Worm (Caenorhabditis elegans) whole organism, L4 larva: ENCODE data around the gene bicd-1.

Experiments used
- F10B5.3 ChIP-seq: sonication (generic microtip); optimal IDR thresholded peaks from 2 replicates; lab custom pipeline; 2016; ENCODE audit warnings: mild to moderate bottlenecking, missing genetic modification characterization, missing compliant biosample characterization
- F44E2.7 ChIP-seq: fragments of 200-800 bp; sonication (Bioruptor generic); IDR thresholded peaks from 2 replicates; pipeline ENCODE4 v2.1.2; 2022; ENCODE audit warnings: missing genetic modification characterization, missing compliant biosample characterization
- T26A8.4 ChIP-seq: fragments of 200-800 bp; sonication (Bioruptor generic); IDR thresholded peaks from 2 replicates; pipeline ENCODE4 v1.3.6; 2022; ENCODE audit warnings: missing genetic modification characterization, missing compliant biosample characterization
- Y48G9A.11 ChIP-seq: fragments of 200-800 bp; sonication (Bioruptor generic); IDR thresholded peaks from 2 replicates; pipeline ENCODE4 v1.3.6; 2022; ENCODE audit warnings: missing genetic modification reagents, missing genetic modification characterization, missing compliant biosample characterization
- Y5F2A.4 ChIP-seq: fragments of 200-800 bp; sonication (Bioruptor generic); optimal IDR thresholded peaks from 2 replicates; lab custom pipeline; 2018; ENCODE audit warnings: mild to moderate bottlenecking, missing genetic modification characterization, missing compliant biosample characterization
- ZK337.2 ChIP-seq: fragments of 200-800 bp; sonication (Bioruptor generic); IDR thresholded peaks from 2 replicates; pipeline ENCODE4 v1.3.6; 2022; ENCODE audit warnings: missing genetic modification reagents, missing genetic modification characterization, missing compliant biosample characterization
- aha-1 ChIP-seq: fragments of 150-350 bp; peaks from one replicate; lab custom pipeline; 2014; ENCODE audit warnings: missing biosample characterization, missing genetic modification characterization
- aly-2 ChIP-seq: sonication (generic microtip); optimal IDR thresholded peaks from 2 replicates; lab custom pipeline; 2018; ENCODE audit warnings: missing biosample characterization, missing genetic modification characterization
- ceh-20 ChIP-seq: fragments of 200-800 bp; sonication (Bioruptor generic); IDR thresholded peaks from 2 replicates; pipeline ENCODE4 v1.3.6; 2022; ENCODE audit warnings: missing genetic modification reagents, missing genetic modification characterization, missing compliant biosample characterization
- ceh-44 ChIP-seq: fragments of 200-800 bp; sonication (Bioruptor generic); IDR thresholded peaks from 2 replicates; pipeline ENCODE4 v1.3.6; 2022; ENCODE audit warnings: missing genetic modification reagents, missing genetic modification characterization, missing compliant biosample characterization
- ceh-82 ChIP-seq: sonication (generic microtip); optimal IDR thresholded peaks from 2 replicates; lab custom pipeline; 2017; ENCODE audit warnings: missing biosample characterization, missing genetic modification characterization
- ces-1 ChIP-seq: fragments of 150-350 bp; sonication (generic microtip); optimal IDR thresholded peaks from 4 replicates; lab custom pipeline; 2014; ENCODE audit warnings: missing biosample characterization, missing genetic modification reagents, missing genetic modification characterization
- cey-2 ChIP-seq: sonication (generic microtip); optimal IDR thresholded peaks from 3 replicates; lab custom pipeline; 2017; ENCODE audit warnings: missing genetic modification characterization, mild to moderate bottlenecking, missing compliant biosample characterization, antibody characterized with exemption, borderline replicate concordance; ENCODE audit not compliant: insufficient read depth
- ctbp-1 ChIP-seq: fragments of 200-800 bp; sonication (Bioruptor generic); IDR thresholded peaks from 2 replicates; pipeline ENCODE4 v1.3.6; 2022; ENCODE audit warnings: missing genetic modification reagents, missing genetic modification characterization, missing compliant biosample characterization
- daf-12 ChIP-seq: fragments of 150-350 bp; optimal IDR thresholded peaks from 2 replicates; lab custom pipeline; 2014; ENCODE audit warnings: missing biosample characterization, missing genetic modification reagents, missing genetic modification characterization
- daf-16 ChIP-seq, 3 experiments: sonication (generic microtip); optimal IDR thresholded peaks; 2 replicates each; lab custom pipeline; 2016 to 2017; ENCODE audit warnings: missing genetic modification characterization in 3 of 3, missing genetic modification reagents in 3 of 3, mild to moderate bottlenecking in 2 of 3, missing compliant biosample characterization in 2 of 3, missing biosample characterization in 1 of 3, moderate library complexity in 1 of 3
- daf-19 ChIP-seq: fragments of 200-800 bp; sonication (Bioruptor generic); conservative IDR thresholded peaks from 2 replicates; pipeline ENCODE4 v1.3.6; 2022; ENCODE audit warnings: missing genetic modification characterization, missing compliant biosample characterization
- dmd-6 ChIP-seq: fragments of 200-800 bp; sonication (Bioruptor generic); IDR thresholded peaks from 2 replicates; pipeline ENCODE4 v1.3.6; 2022; ENCODE audit warnings: missing genetic modification reagents, missing genetic modification characterization, missing compliant biosample characterization
- dmd-9 ChIP-seq: fragments of 200-800 bp; sonication (Bioruptor generic); IDR thresholded peaks from 2 replicates; pipeline ENCODE4 v1.3.6; 2022; ENCODE audit warnings: missing genetic modification reagents, missing genetic modification characterization, missing compliant biosample characterization
- dpl-1 ChIP-seq: fragments of 150-350 bp; optimal IDR thresholded peaks from 2 replicates; lab custom pipeline; 2014; ENCODE audit warnings: missing biosample characterization, missing genetic modification reagents, missing genetic modification characterization
- dve-1 ChIP-seq: sonication (generic microtip); optimal IDR thresholded peaks from 2 replicates; lab custom pipeline; 2017; ENCODE audit warnings: antibody characterized with exemption, mild to moderate bottlenecking, missing genetic modification characterization, missing compliant biosample characterization; ENCODE audit not compliant: insufficient read depth
- gei-8 ChIP-seq: fragments of 200-800 bp; sonication (Bioruptor generic); optimal IDR thresholded peaks from 2 replicates; lab custom pipeline; 2018; ENCODE audit warnings: mild to moderate bottlenecking, missing genetic modification characterization, missing compliant biosample characterization
- hlh-11 ChIP-seq: fragments of 200-800 bp; sonication (Bioruptor generic); optimal IDR thresholded peaks from 2 replicates; lab custom pipeline; 2018; ENCODE audit warnings: mild to moderate bottlenecking, missing genetic modification characterization, missing compliant biosample characterization
- hlh-30 ChIP-seq: sonication (generic microtip); optimal IDR thresholded peaks from 2 replicates; lab custom pipeline; 2017; ENCODE audit warnings: antibody characterized with exemption, mild to moderate bottlenecking, missing genetic modification characterization, missing compliant biosample characterization; ENCODE audit not compliant: insufficient read depth
- hmg-1.1 ChIP-seq: fragments of 200-800 bp; sonication (Bioruptor generic); IDR thresholded peaks from 2 replicates; pipeline ENCODE4 v1.3.6; 2022; ENCODE audit warnings: missing genetic modification reagents, missing genetic modification characterization, missing compliant biosample characterization
- lin-1 ChIP-seq: fragments of 200-800 bp; sonication (Bioruptor generic); IDR thresholded peaks from 2 replicates; pipeline ENCODE4 v1.3.6; 2022; ENCODE audit warnings: missing genetic modification reagents, missing genetic modification characterization, missing compliant biosample characterization
- lin-13 ChIP-seq: fragments of 150-350 bp; optimal IDR thresholded peaks from 2 replicates; lab custom pipeline; 2014; ENCODE audit warnings: missing biosample characterization, missing genetic modification reagents, missing genetic modification characterization
- lin-29 ChIP-seq: fragments of 200-800 bp; sonication (Bioruptor generic); IDR thresholded peaks from 2 replicates; pipeline ENCODE4 v1.3.6; 2022; ENCODE audit warnings: missing genetic modification reagents, missing genetic modification characterization, missing compliant biosample characterization
- lsy-2 ChIP-seq, 2 experiments: fragments of 150-350 bp in 1 of 2; sonication (generic microtip) in 1 of 2; optimal IDR thresholded peaks; 2 replicates each; lab custom pipeline; 2014 to 2017; ENCODE audit warnings: missing biosample characterization in 2 of 2, missing genetic modification characterization in 2 of 2
- madf-9 ChIP-seq: fragments of 200-800 bp; sonication (Bioruptor generic); conservative IDR thresholded peaks from 2 replicates; pipeline ENCODE4 v1.3.6; 2022; ENCODE audit warnings: missing genetic modification reagents, missing genetic modification characterization, missing compliant biosample characterization
- mep-1 ChIP-seq: fragments of 150-350 bp; sonication (generic microtip); optimal IDR thresholded peaks from 3 replicates; lab custom pipeline; 2014; ENCODE audit warnings: missing biosample characterization, missing genetic modification characterization
- mxl-2 ChIP-seq: fragments of 200-800 bp; sonication (Bioruptor generic); conservative IDR thresholded peaks from 2 replicates; pipeline ENCODE4 v1.3.6; 2022; ENCODE audit warnings: missing genetic modification reagents, missing genetic modification characterization, missing compliant biosample characterization
- mxl-3 ChIP-seq: fragments of 200-800 bp; sonication (Bioruptor generic); optimal IDR thresholded peaks from 2 replicates; lab custom pipeline; 2018; ENCODE audit warnings: mild to moderate bottlenecking, missing genetic modification characterization, missing compliant biosample characterization
- nhr-102 ChIP-seq: sonication (generic microtip); optimal IDR thresholded peaks from 2 replicates; lab custom pipeline; 2016; ENCODE audit warnings: mild to moderate bottlenecking, missing genetic modification characterization, moderate library complexity, missing compliant biosample characterization
- nhr-111 ChIP-seq: fragments of 200-800 bp; sonication (Bioruptor generic); optimal IDR thresholded peaks from 2 replicates; lab custom pipeline; 2018; ENCODE audit warnings: mild to moderate bottlenecking, missing genetic modification characterization, missing compliant biosample characterization
- nhr-28 ChIP-seq: fragments of 150-350 bp; optimal IDR thresholded peaks from 2 replicates; lab custom pipeline; 2014; ENCODE audit warnings: missing biosample characterization, missing genetic modification characterization
- nhr-77 ChIP-seq: fragments of 150-350 bp; optimal IDR thresholded peaks from 2 replicates; lab custom pipeline; 2014; ENCODE audit warnings: missing biosample characterization, missing genetic modification characterization
- pha-4 ChIP-seq, 2 experiments: fragments of 150-350 bp in 1 of 2; fragments of 200-800 bp in 1 of 2; sonication (Bioruptor generic) in 1 of 2; IDR thresholded peaks in 1 of 2; optimal IDR thresholded peaks in 1 of 2; 2 replicates each; pipeline versions ENCODE4 v1.3.6 to Lab custom; 2014 to 2022; ENCODE audit warnings: missing genetic modification characterization in 2 of 2, missing genetic modification reagents in 2 of 2, missing biosample characterization in 1 of 2, missing compliant biosample characterization in 1 of 2
- php-3 ChIP-seq: fragments of 200-800 bp; sonication (Bioruptor generic); IDR thresholded peaks from 2 replicates; pipeline ENCODE4 v1.3.6; 2022; ENCODE audit warnings: missing genetic modification reagents, missing genetic modification characterization, missing compliant biosample characterization
- pqm-1 ChIP-seq: sonication (generic microtip); optimal IDR thresholded peaks from 2 replicates; lab custom pipeline; 2017; ENCODE audit warnings: missing biosample characterization, missing genetic modification characterization
- set-16 ChIP-seq: fragments of 200-800 bp; sonication (Bioruptor generic); IDR thresholded peaks from 2 replicates; pipeline ENCODE4 v1.3.6; 2022; ENCODE audit warnings: missing genetic modification reagents, missing genetic modification characterization, missing compliant biosample characterization
- tra-1 ChIP-seq: fragments of 200-800 bp; sonication (Bioruptor generic); IDR thresholded peaks from 2 replicates; pipeline ENCODE4 v1.3.6; 2022; ENCODE audit warnings: missing genetic modification reagents, missing genetic modification characterization, missing compliant biosample characterization
- unc-39 ChIP-seq: sonication (generic microtip); optimal IDR thresholded peaks from 2 replicates; lab custom pipeline; 2017; ENCODE audit warnings: missing biosample characterization, missing genetic modification characterization
- unc-62 ChIP-seq, 3 experiments: fragments of 150-350 bp in 1 of 3; sonication (generic microtip); optimal IDR thresholded peaks in 2 of 3; peaks in 1 of 3; 1 replicate in 1 of 3; 2 replicates in 2 of 3; lab custom pipeline; 2014 to 2017; ENCODE audit warnings: missing biosample characterization in 3 of 3, missing genetic modification characterization in 3 of 3, missing genetic modification reagents in 3 of 3, missing genotype in 1 of 3
- zip-11 ChIP-seq: fragments of 200-800 bp; sonication (Bioruptor generic); IDR thresholded peaks from 2 replicates; pipeline ENCODE4 v1.3.6; 2022; ENCODE audit warnings: missing genetic modification characterization, missing compliant biosample characterization
- ztf-11 ChIP-seq: fragments of 150-350 bp; optimal IDR thresholded peaks from 2 replicates; lab custom pipeline; 2014; ENCODE audit warnings: missing biosample characterization, missing genetic modification characterization

The bicd-1 gene

DNA sequence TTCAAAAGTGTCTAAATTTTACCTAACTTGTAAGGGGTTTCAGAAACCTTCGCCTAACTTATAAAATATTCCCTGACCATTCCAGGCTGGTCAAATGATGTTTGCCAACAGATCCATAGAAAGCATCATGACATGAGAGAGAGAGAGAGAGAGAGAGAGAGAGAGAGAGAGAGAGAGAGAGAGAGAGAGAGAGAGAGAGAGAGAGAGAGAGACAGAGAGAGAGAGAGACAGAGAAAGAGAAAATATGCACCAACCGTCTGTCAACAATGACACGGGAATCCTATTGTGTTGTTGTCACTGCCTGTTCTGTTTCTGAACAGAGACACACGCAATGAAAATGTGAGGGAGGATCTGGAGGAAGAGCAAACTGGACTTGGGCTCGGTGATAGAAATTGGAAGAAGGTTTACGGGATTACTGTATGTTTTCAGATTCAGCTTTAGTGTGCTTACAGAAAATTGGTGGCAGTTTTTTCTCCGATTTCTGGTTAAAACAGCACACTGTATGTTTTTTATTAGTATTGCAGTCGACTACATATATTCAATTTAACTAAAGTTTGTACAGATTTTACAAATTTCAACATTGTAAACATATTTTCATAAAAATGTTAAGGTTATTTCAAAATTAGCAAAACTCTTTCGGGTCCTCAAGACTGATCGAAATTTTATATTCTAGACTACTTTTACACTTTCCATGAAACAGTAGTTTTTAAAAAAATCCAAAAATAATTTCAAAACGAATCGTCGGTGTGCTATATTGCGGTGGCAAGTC is 4.0 kb upstream of the bicd-1 start:
- TF ChIP-seq ceh-44 (GFP tag; lab: Robert Waterston, UW) (no peak), dve-1 (peak; percentile 85), lin-29 (GFP tag; lab: Robert Waterston, UW) (no peak), ZK337.2 (GFP tag; lab: Robert Waterston, UW) (no peak), nhr-111 (GFP tag; lab: Kevin White, UChicago) (no peak), nhr-28 (peak; percentile 34), F10B5.3 (tag; lab: Kevin White, UChicago) (no peak), lin-13 (GFP tag; lab: Kevin White, UChicago) (no peak), hlh-30 (tag; lab: Kevin White, UChicago) (peak; percentile 46), aha-1 (peak; percentile 69), tra-1 (GFP tag; lab: Robert Waterston, UW) (no peak), nhr-77 (tag; lab: Kevin White, UChicago) (no peak), mxl-3 (peak; percentile 28), T26A8.4 (0 out of 2 replicates have a peak, but pooled peaks have one; percentile 42), madf-9 (GFP tag; lab: Robert Waterston, UW) (no peak; the same call in 1 of the 2 replicates), zip-11 (no peak), set-16 (GFP tag; lab: Robert Waterston, UW) (peak; percentile 73; the same call in 1 of the 2 replicates), unc-62 (GFP tag; optimal IDR thresholded peaks at IDR 0.05 in 1 of 2; lab: Kevin White, UChicago) (peak in 1 of 2 experiments; percentile 55), unc-62 (tag; optimal IDR thresholded peaks at IDR 0.05; lab: Kevin White, UChicago) (no peak), daf-19 (GFP tag; lab: Robert Waterston, UW) (no peak), ces-1 (GFP tag; lab: Kevin White, UChicago) (no peak), dmd-9 (GFP tag; lab: Robert Waterston, UW) (no peak), cey-2 (tag; lab: Kevin White, UChicago) (no peak), lin-1 (GFP tag; lab: Robert Waterston, UW) (no peak), ceh-82 (tag; lab: Kevin White, UChicago) (no peak), mep-1 (tag; lab: Kevin White, UChicago) (peak; percentile 42), ceh-20 (no peak), pqm-1 (tag; lab: Kevin White, UChicago) (no peak), pha-4 (GFP tag; IDR thresholded peaks at IDR 0.05; lab: Robert Waterston, UW) (no peak; the same call in 1 of the 2 replicates), pha-4 (tag; optimal IDR thresholded peaks at IDR 0.05; lab: Kevin White, UChicago) (peak; percentile 68), hmg-1.1 (no peak), daf-12 (no peak), dpl-1 (GFP tag; lab: Kevin White, UChicago) (no peak), daf-16 (GFP tag; optimal IDR thresholded peaks at IDR 0.05; lab: Kevin White, UChicago) (no peak), daf-16 (tag; optimal IDR thresholded peaks at IDR 0.05; lab: Kevin White, UChicago) (peak; percentile 74), F44E2.7 (GFP tag; lab: Robert Waterston, UW) (no peak), Y48G9A.11 (GFP tag; lab: Robert Waterston, UW) (no peak), hlh-11 (tag; lab: Kevin White, UChicago) (peak; percentile 52), nhr-102 (no peak), aly-2 (tag; lab: Kevin White, UChicago) (no peak)

DNA sequence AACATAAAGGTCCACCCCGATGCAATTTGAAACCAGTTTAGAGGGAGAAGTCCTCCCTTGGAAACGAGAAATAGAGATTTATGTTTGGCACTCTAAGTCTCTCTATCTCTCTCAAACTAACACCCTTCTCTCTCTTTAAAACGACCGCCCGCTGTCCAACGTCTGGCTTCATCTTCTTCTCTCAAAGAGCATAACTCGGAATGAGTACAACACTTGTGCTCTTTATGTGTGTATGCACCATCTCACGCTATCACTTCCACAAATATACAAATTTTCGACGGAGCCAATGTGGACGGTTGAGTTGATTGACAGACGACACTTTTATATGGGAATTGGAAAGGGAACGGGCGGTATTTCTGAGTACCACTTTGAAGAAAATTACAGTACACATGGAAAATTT is 2.2 kb upstream of the bicd-1 start:
- peak; percentile 34 for TF ChIP-seq mep-1 (tag; lab: Kevin White, UChicago)
- no peak for TF ChIP-seq gei-8 (GFP tag; lab: Kevin White, UChicago)
- no peak for TF ChIP-seq aly-2 (tag; lab: Kevin White, UChicago)
- no peak for TF ChIP-seq F44E2.7 (GFP tag; lab: Robert Waterston, UW)
- no peak for TF ChIP-seq unc-39 (tag; lab: Kevin White, UChicago)
- peak in 1 of 2 experiments; percentile 29 for TF ChIP-seq unc-62 (GFP tag; optimal IDR thresholded peaks at IDR 0.05 in 1 of 2; lab: Kevin White, UChicago)
- no peak for TF ChIP-seq unc-62 (tag; optimal IDR thresholded peaks at IDR 0.05; lab: Kevin White, UChicago)
- peak in 1 of 2 experiments; percentile 13 for TF ChIP-seq lsy-2 (tag; optimal IDR thresholded peaks at IDR 0.05; lab: Kevin White, UChicago)
- TF ChIP-seq ctbp-1 (GFP tag; lab: Robert Waterston, UW) = no peak
- TF ChIP-seq daf-16 (GFP tag; optimal IDR thresholded peaks at IDR 0.05; lab: Kevin White, UChicago) = no peak
- TF ChIP-seq daf-16 (tag; optimal IDR thresholded peaks at IDR 0.05; lab: Kevin White, UChicago) = peak; percentile 53
- peak; percentile 67 for TF ChIP-seq dve-1
- TF ChIP-seq Y5F2A.4 (GFP tag; lab: Kevin White, UChicago) = no peak
- TF ChIP-seq php-3 (GFP tag; lab: Robert Waterston, UW) = 0 out of 2 replicates have a peak, but pooled peaks have one; percentile 22
- TF ChIP-seq ztf-11 (tag; lab: Kevin White, UChicago) = no peak
- TF ChIP-seq mxl-3 = peak; percentile 36
- peak; percentile 70 for TF ChIP-seq hlh-11 (tag; lab: Kevin White, UChicago)
- peak; percentile 67 for TF ChIP-seq dmd-6
- TF ChIP-seq mxl-2 (GFP tag; lab: Robert Waterston, UW) = no peak
